Fruit fly (Drosophila melanogaster) whole organism, embryonic: ENCODE results near the gene CG17118.

Source experiments
- Atf-2 ChIP-seq: fragments of 200-800 bp; sonication (Bioruptor generic); optimal IDR thresholded peaks from 2 replicates; lab custom pipeline; 2016; ENCODE audit warnings: missing biosample characterization, missing genetic modification characterization
- B-H1 ChIP-seq: fragments of 200-800 bp; sonication (Bioruptor generic); IDR thresholded peaks from 3 replicates; pipeline ENCODE4 v1.3.6; 2022; ENCODE audit warnings: missing biosample characterization, missing genetic modification characterization
- Bdp1 ChIP-seq: fragments of 200-800 bp; sonication (Bioruptor generic); optimal IDR thresholded peaks from 3 replicates; lab custom pipeline; 2016; ENCODE audit warnings: missing biosample characterization, missing genetic modification characterization
- CG10147 ChIP-seq: fragments of 200-800 bp; sonication (Bioruptor generic); optimal IDR thresholded peaks from 2 replicates; lab custom pipeline; 2019; ENCODE audit warnings: missing biosample characterization, mild to moderate bottlenecking, missing genetic modification characterization, moderate library complexity
- CG11398 ChIP-seq: fragments of 200-800 bp; sonication (Bioruptor generic); optimal IDR thresholded peaks from 2 replicates; lab custom pipeline; 2016; ENCODE audit warnings: missing biosample characterization, missing genetic modification characterization
- CG12744 ChIP-seq: fragments of 200-800 bp; sonication (Bioruptor generic); optimal IDR thresholded peaks from 2 replicates; lab custom pipeline; 2016; ENCODE audit warnings: missing biosample characterization, missing genetic modification characterization
- CG18262 ChIP-seq: fragments of 200-800 bp; optimal IDR thresholded peaks from 3 replicates; lab custom pipeline; 2019; ENCODE audit warnings: missing biosample characterization, mild to moderate bottlenecking, missing genetic modification characterization, moderate library complexity
- CG2129 ChIP-seq: fragments of 200-800 bp; sonication (Bioruptor generic); IDR thresholded peaks from 2 replicates; pipeline ENCODE4 v1.3.6; 2022; ENCODE audit warnings: missing biosample characterization, missing genetic modification characterization; ENCODE audit not compliant: partially characterized antibody
- CG30020 ChIP-seq: fragments of 200-800 bp; optimal IDR thresholded peaks from 2 replicates; lab custom pipeline; 2019; ENCODE audit warnings: missing biosample characterization, mild to moderate bottlenecking, missing genetic modification characterization, moderate library complexity
- CG30403 ChIP-seq: fragments of 200-800 bp; sonication (Bioruptor generic); optimal IDR thresholded peaks from 3 replicates; lab custom pipeline; 2016; ENCODE audit warnings: missing biosample characterization, missing genetic modification characterization
- CG32767 ChIP-seq: fragments of 200-800 bp; sonication (Bioruptor generic); IDR thresholded peaks from 2 replicates; pipeline ENCODE4 v1.3.6; 2022; ENCODE audit warnings: missing biosample characterization, missing genetic modification characterization
- CG3407 ChIP-seq: fragments of 200-800 bp; sonication (Bioruptor generic); optimal IDR thresholded peaks from 2 replicates; lab custom pipeline; 2018; ENCODE audit warnings: missing biosample characterization, mild to moderate bottlenecking, missing genetic modification characterization
- CG4282 ChIP-seq: fragments of 200-800 bp; sonication (Bioruptor generic); optimal IDR thresholded peaks from 2 replicates; lab custom pipeline; 2016; ENCODE audit warnings: missing biosample characterization, missing genetic modification characterization
- CG43689 ChIP-seq: fragments of 200-800 bp; sonication (Bioruptor generic); IDR thresholded peaks from 2 replicates; pipeline ENCODE4 v1.3.6; 2022; ENCODE audit warnings: missing biosample characterization, missing genetic modification characterization
- CG6813 ChIP-seq: fragments of 200-800 bp; sonication (Bioruptor generic); optimal IDR thresholded peaks from 2 replicates; lab custom pipeline; 2017; ENCODE audit warnings: missing biosample characterization, missing genetic modification characterization, mild to moderate bottlenecking, moderate library complexity, missing genetic modification reagents
- CG7928 ChIP-seq: fragments of 200-800 bp; sonication (Bioruptor generic); optimal IDR thresholded peaks from 2 replicates; lab custom pipeline; 2017; ENCODE audit warnings: missing biosample characterization, mild to moderate bottlenecking, missing genetic modification characterization
- CG8359 ChIP-seq: fragments of 200-800 bp; sonication (Bioruptor generic); optimal IDR thresholded peaks from 2 replicates; lab custom pipeline; 2017; ENCODE audit warnings: missing biosample characterization, mild to moderate bottlenecking, missing genetic modification characterization, borderline replicate concordance
- CG9609 ChIP-seq: fragments of 200-800 bp; sonication (Bioruptor generic); optimal IDR thresholded peaks from 3 replicates; lab custom pipeline; 2016; ENCODE audit warnings: missing biosample characterization, missing genetic modification characterization
- CoRest ChIP-seq: fragments of 200-800 bp; sonication (Bioruptor generic); optimal IDR thresholded peaks from 3 replicates; lab custom pipeline; 2018; ENCODE audit warnings: missing biosample characterization, mild to moderate bottlenecking, missing genetic modification characterization, moderate library complexity
- CrebB ChIP-seq: fragments of 200-800 bp; sonication (Bioruptor generic); optimal IDR thresholded peaks from 3 replicates; lab custom pipeline; 2018; ENCODE audit warnings: missing biosample characterization, mild to moderate bottlenecking, missing genetic modification characterization
- Dek ChIP-seq: fragments of 200-800 bp; sonication (Bioruptor generic); optimal IDR thresholded peaks from 3 replicates; lab custom pipeline; 2019; ENCODE audit warnings: missing biosample characterization, mild to moderate bottlenecking, missing genetic modification characterization, moderate library complexity
- Fer1 ChIP-seq: fragments of 200-800 bp; sonication (Bioruptor generic); optimal IDR thresholded peaks from 2 replicates; lab custom pipeline; 2017; ENCODE audit warnings: missing biosample characterization, mild to moderate bottlenecking, missing genetic modification characterization
- Gsc ChIP-seq: fragments of 200-800 bp; sonication (Bioruptor generic); IDR thresholded peaks from 2 replicates; pipeline ENCODE4 v1.3.6; 2022; ENCODE audit warnings: missing biosample characterization, missing genetic modification characterization
- Hr3 ChIP-seq: fragments of 200-800 bp; sonication (Bioruptor generic); optimal IDR thresholded peaks from 3 replicates; lab custom pipeline; 2016; ENCODE audit warnings: missing biosample characterization, missing genetic modification characterization
- Hr39 ChIP-seq: fragments of >200 bp; optimal IDR thresholded peaks from 2 replicates; lab custom pipeline; 2017
- Hsf ChIP-seq: fragments of 200-800 bp; sonication (Bioruptor generic); optimal IDR thresholded peaks from 3 replicates; lab custom pipeline; 2016; ENCODE audit warnings: missing biosample characterization, missing genetic modification characterization
- MBD-R2 ChIP-seq: fragments of 200-800 bp; sonication (Bioruptor generic); IDR thresholded peaks from 2 replicates; pipeline ENCODE4 v1.3.6; 2022; ENCODE audit warnings: missing biosample characterization, missing genetic modification characterization
- Mes4 ChIP-seq: fragments of 200-800 bp; sonication (Bioruptor generic); optimal IDR thresholded peaks from 2 replicates; lab custom pipeline; 2016; ENCODE audit warnings: missing biosample characterization, missing genetic modification characterization
- Pdp1 ChIP-seq, 2 experiments: fragments of 200-800 bp; sonication (Bioruptor generic); optimal IDR thresholded peaks; 3 replicates each; lab custom pipeline; 2016; ENCODE audit warnings: missing biosample characterization in 2 of 2, missing genetic modification characterization in 2 of 2, mild to moderate bottlenecking in 1 of 2, moderate library complexity in 1 of 2
- Scr ChIP-seq: fragments of 200-800 bp; sonication (Bioruptor generic); IDR thresholded peaks from 2 replicates; pipeline ENCODE4 v1.3.6; 2022; ENCODE audit warnings: missing biosample characterization, missing genetic modification characterization; ENCODE audit not compliant: partially characterized antibody
- Sin3A ChIP-seq: fragments of >200 bp; optimal IDR thresholded peaks from 2 replicates; lab custom pipeline; 2018
- Six4 ChIP-seq: fragments of 200-800 bp; sonication (Bioruptor generic); optimal IDR thresholded peaks from 2 replicates; lab custom pipeline; 2016; ENCODE audit warnings: missing biosample characterization, missing genetic modification characterization
- Sry-β ChIP-seq: fragments of 200-800 bp; sonication (Bioruptor generic); optimal IDR thresholded peaks from 2 replicates; lab custom pipeline; 2018; ENCODE audit warnings: missing biosample characterization, mild to moderate bottlenecking, missing genetic modification characterization, moderate library complexity
- amos ChIP-seq: fragments of 200-800 bp; sonication (Bioruptor generic); IDR thresholded peaks from 2 replicates; pipeline ENCODE4 v1.3.6; 2022; ENCODE audit warnings: missing biosample characterization, missing genetic modification characterization; ENCODE audit not compliant: partially characterized antibody
- az2 ChIP-seq: fragments of 200-800 bp; sonication (Bioruptor generic); optimal IDR thresholded peaks from 3 replicates; lab custom pipeline; 2016; ENCODE audit warnings: missing biosample characterization, missing genetic modification characterization
- chm ChIP-seq: fragments of 200-800 bp; sonication (Bioruptor generic); IDR thresholded peaks from 2 replicates; pipeline ENCODE4 v1.3.6; 2022; ENCODE audit warnings: missing biosample characterization, missing genetic modification characterization
- crp ChIP-seq, 2 experiments: fragments of 200-800 bp; sonication (Bioruptor generic); optimal IDR thresholded peaks; 2 replicates in 1 of 2; 3 replicates in 1 of 2; lab custom pipeline; 2017; ENCODE audit warnings: missing biosample characterization in 2 of 2, missing genetic modification characterization in 2 of 2, mild to moderate bottlenecking in 1 of 2, moderate library complexity in 1 of 2
- cwo ChIP-seq: fragments of 200-800 bp; sonication (Bioruptor generic); optimal IDR thresholded peaks from 3 replicates; lab custom pipeline; 2017; ENCODE audit warnings: missing biosample characterization, missing genetic modification characterization, mild to moderate bottlenecking, moderate library complexity, missing genetic modification reagents
- fd96Cb ChIP-seq: fragments of 200-800 bp; sonication (Bioruptor generic); optimal IDR thresholded peaks from 2 replicates; lab custom pipeline; 2018; ENCODE audit warnings: missing biosample characterization, mild to moderate bottlenecking, missing genetic modification characterization, moderate library complexity
- gcm2 ChIP-seq: fragments of 200-800 bp; sonication (Bioruptor generic); optimal IDR thresholded peaks from 2 replicates; lab custom pipeline; 2016; ENCODE audit warnings: missing biosample characterization, missing genetic modification characterization
- lilli ChIP-seq: fragments of 200-800 bp; sonication (Bioruptor generic); optimal IDR thresholded peaks from 3 replicates; lab custom pipeline; 2016; ENCODE audit warnings: missing biosample characterization, missing genetic modification characterization
- nau ChIP-seq: fragments of 200-800 bp; sonication (Bioruptor generic); optimal IDR thresholded peaks from 3 replicates; lab custom pipeline; 2017; ENCODE audit warnings: missing biosample characterization, mild to moderate bottlenecking, missing genetic modification characterization, missing genetic modification reagents
- peb ChIP-seq: fragments of 200-800 bp; sonication (Bioruptor generic); IDR thresholded peaks from 2 replicates; pipeline ENCODE4 v1.3.6; 2022; ENCODE audit warnings: missing biosample characterization, missing genetic modification characterization
- pho ChIP-seq: fragments of 200-800 bp; sonication (Bioruptor generic); optimal IDR thresholded peaks from 2 replicates; lab custom pipeline; 2016; ENCODE audit warnings: missing biosample characterization, missing genetic modification characterization
- phol ChIP-seq: fragments of 200-800 bp; sonication (Bioruptor generic); optimal IDR thresholded peaks from 3 replicates; lab custom pipeline; 2018; ENCODE audit warnings: missing biosample characterization, mild to moderate bottlenecking, missing genetic modification characterization, moderate library complexity
- pzg ChIP-seq: fragments of 200-800 bp; sonication (Bioruptor generic); optimal IDR thresholded peaks from 3 replicates; lab custom pipeline; 2018; ENCODE audit warnings: missing biosample characterization, mild to moderate bottlenecking, missing genetic modification characterization, moderate library complexity
- rib ChIP-seq: fragments of 200-800 bp; sonication (Bioruptor generic); IDR thresholded peaks from 2 replicates; pipeline ENCODE4 v1.3.6; 2022; ENCODE audit warnings: missing biosample characterization, missing genetic modification characterization
- schlank ChIP-seq: fragments of 200-800 bp; sonication (Bioruptor generic); optimal IDR thresholded peaks from 2 replicates; lab custom pipeline; 2018; ENCODE audit warnings: missing biosample characterization, mild to moderate bottlenecking, missing genetic modification characterization
- stwl ChIP-seq: fragments of 200-800 bp; sonication (Bioruptor generic); optimal IDR thresholded peaks from 3 replicates; lab custom pipeline; 2018; ENCODE audit warnings: missing biosample characterization, mild to moderate bottlenecking, missing genetic modification characterization, moderate library complexity
- tna ChIP-seq: fragments of 200-800 bp; sonication (Bioruptor generic); IDR thresholded peaks from 2 replicates; pipeline ENCODE4 v1.3.6; 2022; ENCODE audit warnings: missing biosample characterization, missing genetic modification characterization; ENCODE audit not compliant: partially characterized antibody
- vnd ChIP-seq: fragments of 200-800 bp; sonication (Bioruptor generic); IDR thresholded peaks from 3 replicates; pipeline ENCODE4 v1.3.6; 2022; ENCODE audit warnings: missing biosample characterization, missing genetic modification characterization; ENCODE audit not compliant: partially characterized antibody
- vvl ChIP-seq: fragments of 200-800 bp; sonication (Bioruptor generic); IDR thresholded peaks from 2 replicates; pipeline ENCODE4 v1.3.6; 2022; ENCODE audit warnings: missing biosample characterization, missing genetic modification characterization

CG17118 gene

dm6 chr2L:10743714-10744113, 13.7 kb downstream of the CG17118 start, which contains the start of gene CG6729 (continued):
- TF ChIP-seq phol (tag; lab: Kevin White, UChicago) (peak; percentile 51), CG7928 (GFP tag; lab: Kevin White, UChicago) (no peak), rib (no peak), Atf-2 (GFP tag; lab: Kevin White, UChicago) (no peak), Hsf (GFP tag; lab: Kevin White, UChicago) (no peak), Sin3A (lab: Kevin White, UChicago) (peak; percentile 26), CG43689 (no peak), nau (no peak), Mes4 (GFP tag; lab: Kevin White, UChicago) (no peak), stwl (tag; lab: Kevin White, UChicago) (peak; percentile 58), Fer1 (peak; percentile 18), fd96Cb (tag; lab: Kevin White, UChicago) (no peak), CG12744 (GFP tag; lab: Kevin White, UChicago) (no peak), CG32767 (GFP tag; lab: Robert Waterston, UW) (no peak), B-H1 (GFP tag; lab: Robert Waterston, UW) (no peak), pho (GFP tag; lab: Kevin White, UChicago) (no peak), az2 (no peak), MBD-R2 (GFP tag; lab: Robert Waterston, UW) (peak; percentile 87), CG30020 (tag; lab: Kevin White, UChicago) (no peak), Gsc (GFP tag; lab: Robert Waterston, UW) (no peak), Bdp1 (GFP tag; lab: Kevin White, UChicago) (no peak), Pdp1 (GFP tag; optimal IDR thresholded peaks at IDR 0.05; lab: Kevin White, UChicago) (no peak), Sry-β (GFP tag; lab: Kevin White, UChicago) (no peak), CG8359 (no peak), vnd (GFP tag; lab: Robert Waterston, UW) (peak; percentile 56; the same call in 2 of the 3 replicates), peb (GFP tag; lab: Robert Waterston, UW) (no peak), CG6813 (GFP tag; lab: Kevin White, UChicago) (no peak), Scr (GFP tag; lab: Robert Waterston, UW) (peak; percentile 70), Six4 (no peak), CoRest (tag; lab: Kevin White, UChicago) (no peak), CG9609 (GFP tag; lab: Kevin White, UChicago) (no peak), CG2129 (GFP tag; lab: Robert Waterston, UW) (peak; percentile 43), tna (GFP tag; lab: Robert Waterston, UW) (peak; percentile 61; the same call in 1 of the 2 replicates), Hr3 (GFP tag; lab: Kevin White, UChicago) (no peak), CrebB (tag; lab: Kevin White, UChicago) (no peak), CG10147 (GFP tag; lab: Kevin White, UChicago) (no peak), chm (no peak), gcm2 (GFP tag; lab: Kevin White, UChicago) (no peak), vvl (no peak), CG4282 (GFP tag; lab: Kevin White, UChicago) (no peak), amos (peak; percentile 74), crp (GFP tag; optimal IDR thresholded peaks at IDR 0.05; lab: Kevin White, UChicago) (peak; percentile 75 to 94), pzg (GFP tag; lab: Kevin White, UChicago) (peak; percentile 74), CG11398 (no peak), cwo (no peak), CG3407 (no peak), CG18262 (no peak), CG30403 (GFP tag; lab: Kevin White, UChicago) (no peak), lilli (GFP tag; lab: Kevin White, UChicago) (no peak), Dek (tag; lab: Kevin White, UChicago) (no peak), Hr39 (lab: Kevin White, UChicago) (no peak), schlank (no peak)
